Worm (Caenorhabditis elegans) whole organism, young adult: Measurements from ENCODE around the gene C05C10.3.

Source experiments
- B0035.1 ChIP-seq: sonication (generic microtip); optimal IDR thresholded peaks from 2 replicates; lab custom pipeline; 2016; ENCODE audit warnings: missing genetic modification characterization, mild to moderate bottlenecking, missing compliant biosample characterization, missing genotype, missing genetic modification reagents
- B0336.3 ChIP-seq: fragments of 200-800 bp; sonication (Bioruptor generic); IDR thresholded peaks from 2 replicates; pipeline ENCODE4 v1.3.6; 2022; ENCODE audit warnings: missing genetic modification characterization, missing compliant biosample characterization
- C17E4.6 ChIP-seq: fragments of 200-800 bp; sonication (Bioruptor generic); IDR thresholded peaks from 2 replicates; pipeline ENCODE4 v1.3.6; 2022; ENCODE audit warnings: missing genetic modification reagents, missing genetic modification characterization, missing compliant biosample characterization
- F33H1.4 ChIP-seq: fragments of 200-800 bp; sonication (Bioruptor generic); IDR thresholded peaks from 2 replicates; pipeline ENCODE4 v1.3.6; 2022; ENCODE audit warnings: missing genetic modification reagents, missing genetic modification characterization, missing compliant biosample characterization
- K11D2.4 ChIP-seq: fragments of 200-800 bp; sonication (Bioruptor generic); IDR thresholded peaks from 2 replicates; pipeline ENCODE4 v1.3.6; 2022; ENCODE audit warnings: missing genetic modification reagents, missing genetic modification characterization, missing compliant biosample characterization
- Y67H2A.10 ChIP-seq: fragments of 200-800 bp; sonication (Bioruptor generic); conservative IDR thresholded peaks from 2 replicates; pipeline ENCODE4 v1.3.6; 2022; ENCODE audit warnings: missing genetic modification reagents, missing genetic modification characterization, missing compliant biosample characterization
- Y79H2A.3 ChIP-seq: fragments of 200-800 bp; sonication (Bioruptor generic); conservative IDR thresholded peaks from 2 replicates; pipeline ENCODE4 v1.3.6; 2022; ENCODE audit warnings: missing genetic modification reagents, missing genetic modification characterization, missing compliant biosample characterization
- Y95B8A.8 ChIP-seq: fragments of 200-800 bp; sonication (Bioruptor generic); IDR thresholded peaks from 2 replicates; pipeline ENCODE4 v1.3.6; 2022; ENCODE audit warnings: missing genetic modification reagents, missing genetic modification characterization, missing compliant biosample characterization
- aptf-2 ChIP-seq: fragments of 200-800 bp; sonication (Bioruptor generic); conservative IDR thresholded peaks from 2 replicates; pipeline ENCODE4 v1.3.6; 2022; ENCODE audit warnings: missing genetic modification reagents, missing genetic modification characterization, missing compliant biosample characterization
- aptf-3 ChIP-seq: fragments of 200-800 bp; sonication (Bioruptor generic); IDR thresholded peaks from 2 replicates; pipeline ENCODE4 v1.3.6; 2022; ENCODE audit warnings: missing genetic modification characterization, missing compliant biosample characterization
- attf-5 ChIP-seq: fragments of 200-800 bp; sonication (Bioruptor generic); optimal IDR thresholded peaks from 2 replicates; lab custom pipeline; 2018; ENCODE audit warnings: mild to moderate bottlenecking, missing genetic modification characterization, missing compliant biosample characterization
- bed-2 ChIP-seq: fragments of 200-800 bp; sonication (Bioruptor generic); IDR thresholded peaks from 2 replicates; pipeline ENCODE4 v1.3.6; 2022; ENCODE audit warnings: missing genetic modification reagents, missing genetic modification characterization, missing compliant biosample characterization
- ccch-3 ChIP-seq: fragments of 200-800 bp; sonication (Bioruptor generic); optimal IDR thresholded peaks from 2 replicates; lab custom pipeline; 2018; ENCODE audit warnings: mild to moderate bottlenecking, missing genetic modification characterization, missing compliant biosample characterization
- ceh-79 ChIP-seq: sonication (generic microtip); optimal IDR thresholded peaks from 2 replicates; lab custom pipeline; 2017; ENCODE audit warnings: mild to moderate bottlenecking, missing genetic modification characterization, missing compliant biosample characterization
- ceh-91 ChIP-seq: fragments of 200-800 bp; sonication (Bioruptor generic); IDR thresholded peaks from 2 replicates; pipeline ENCODE4 v1.3.6; 2022; ENCODE audit warnings: missing genetic modification reagents, missing genetic modification characterization, missing compliant biosample characterization
- die-1 ChIP-seq: sonication (generic microtip); optimal IDR thresholded peaks from 2 replicates; lab custom pipeline; 2016; ENCODE audit warnings: missing genotype, mild to moderate bottlenecking, missing genetic modification characterization, missing compliant biosample characterization
- dox-1 ChIP-seq: fragments of 200-800 bp; sonication (Bioruptor generic); IDR thresholded peaks from 2 replicates; pipeline ENCODE4 v1.3.6; 2022; ENCODE audit warnings: missing genetic modification reagents, missing genetic modification characterization, missing compliant biosample characterization
- efl-1 ChIP-seq: fragments of 150-350 bp; optimal IDR thresholded peaks from 2 replicates; lab custom pipeline; 2014; ENCODE audit warnings: missing biosample characterization, missing genetic modification reagents, missing genetic modification characterization
- egrh-3 ChIP-seq: fragments of 200-800 bp; sonication (Bioruptor generic); IDR thresholded peaks from 2 replicates; pipeline ENCODE4 v1.3.6; 2022; ENCODE audit warnings: missing genetic modification reagents, missing genetic modification characterization, missing compliant biosample characterization
- ekl-4 ChIP-seq: fragments of 200-800 bp; sonication (Bioruptor generic); IDR thresholded peaks from 2 replicates; pipeline ENCODE4 v1.3.6; 2022; ENCODE audit warnings: missing genetic modification reagents, missing genetic modification characterization, missing compliant biosample characterization
- him-1 ChIP-seq: sonication (generic microtip); optimal IDR thresholded peaks from 2 replicates; lab custom pipeline; 2016; ENCODE audit warnings: missing genotype, missing genetic modification reagents, missing genetic modification characterization, missing compliant biosample characterization
- hmg-1.2 ChIP-seq: fragments of 200-800 bp; sonication (Bioruptor generic); IDR thresholded peaks from 2 replicates; pipeline ENCODE4 v1.3.6; 2022; ENCODE audit warnings: missing genetic modification reagents, missing genetic modification characterization, missing compliant biosample characterization
- hmg-20 ChIP-seq: fragments of 200-800 bp; sonication (Bioruptor generic); IDR thresholded peaks from 2 replicates; pipeline ENCODE4 v1.3.6; 2022; ENCODE audit warnings: missing genetic modification reagents, missing genetic modification characterization, missing compliant biosample characterization
- hsf-1 ChIP-seq: fragments of 200-800 bp; sonication (Bioruptor generic); IDR thresholded peaks from 2 replicates; pipeline ENCODE4 v1.3.6; 2022; ENCODE audit warnings: missing genetic modification reagents, missing genetic modification characterization, missing compliant biosample characterization
- lag-1 ChIP-seq: fragments of 200-800 bp; sonication (Bioruptor generic); IDR thresholded peaks from 2 replicates; pipeline ENCODE4 v1.3.6; 2022; ENCODE audit warnings: missing genetic modification reagents, missing genetic modification characterization, missing compliant biosample characterization
- let-526 ChIP-seq: fragments of 200-800 bp; sonication (Bioruptor generic); IDR thresholded peaks from 2 replicates; pipeline ENCODE4 v1.3.6; 2022; ENCODE audit warnings: missing genetic modification reagents, missing genetic modification characterization, missing compliant biosample characterization
- lin-26 ChIP-seq: fragments of 200-800 bp; sonication (Bioruptor generic); IDR thresholded peaks from 2 replicates; pipeline ENCODE4 v1.3.6; 2022; ENCODE audit warnings: missing genetic modification reagents, missing genetic modification characterization, missing compliant biosample characterization
- lin-54 ChIP-seq: fragments of 200-800 bp; sonication (Bioruptor generic); optimal IDR thresholded peaks from 2 replicates; lab custom pipeline; 2018; ENCODE audit warnings: mild to moderate bottlenecking, missing genetic modification characterization, missing compliant biosample characterization
- lsl-1 ChIP-seq: fragments of 200-800 bp; sonication (Bioruptor generic); optimal IDR thresholded peaks from 2 replicates; lab custom pipeline; 2018; ENCODE audit warnings: mild to moderate bottlenecking, missing genetic modification characterization, moderate library complexity, missing compliant biosample characterization
- lsy-27 ChIP-seq: sonication (generic microtip); optimal IDR thresholded peaks from 2 replicates; lab custom pipeline; 2017; ENCODE audit warnings: missing genetic modification characterization, mild to moderate bottlenecking, missing compliant biosample characterization, antibody characterized with exemption, missing genotype, borderline replicate concordance; ENCODE audit not compliant: insufficient read depth
- madf-3 ChIP-seq: fragments of 200-800 bp; sonication (Bioruptor generic); IDR thresholded peaks from 2 replicates; pipeline ENCODE4 v1.3.6; 2022; ENCODE audit warnings: missing genetic modification reagents, missing genetic modification characterization, missing compliant biosample characterization
- madf-8 ChIP-seq: fragments of 200-800 bp; sonication (Bioruptor generic); conservative IDR thresholded peaks from 2 replicates; pipeline ENCODE4 v1.3.6; 2022; ENCODE audit warnings: missing genetic modification reagents, missing genetic modification characterization, missing compliant biosample characterization
- mxl-1 ChIP-seq: sonication (generic microtip); optimal IDR thresholded peaks from 2 replicates; lab custom pipeline; 2016; ENCODE audit warnings: missing genetic modification characterization, missing compliant biosample characterization
- nfya-1 ChIP-seq: sonication (generic microtip); optimal IDR thresholded peaks from 2 replicates; lab custom pipeline; 2017; ENCODE audit warnings: antibody characterized with exemption, missing compliant biosample characterization, missing genetic modification characterization, borderline replicate concordance; ENCODE audit not compliant: insufficient read depth
- nfyb-1 ChIP-seq: fragments of 200-800 bp; sonication (Bioruptor generic); IDR thresholded peaks from 2 replicates; pipeline ENCODE4 v1.3.6; 2022; ENCODE audit warnings: missing genetic modification reagents, missing genetic modification characterization, missing compliant biosample characterization
- nhr-27 ChIP-seq: fragments of 200-800 bp; sonication (Bioruptor generic); optimal IDR thresholded peaks from 2 replicates; lab custom pipeline; 2018; ENCODE audit warnings: mild to moderate bottlenecking, missing genetic modification characterization, moderate library complexity, missing compliant biosample characterization
- pha-4 ChIP-seq: fragments of 150-350 bp; sonication (generic microtip); optimal IDR thresholded peaks from 2 replicates; lab custom pipeline; 2014; ENCODE audit warnings: missing biosample characterization, missing genetic modification reagents, missing genetic modification characterization
- rec-8 ChIP-seq, 2 experiments: sonication (generic microtip); optimal IDR thresholded peaks; 2 replicates each; lab custom pipeline; 2016; ENCODE audit warnings: mild to moderate bottlenecking in 2 of 2, missing genetic modification characterization in 2 of 2, missing genetic modification reagents in 2 of 2, missing genotype in 2 of 2, missing biosample characterization in 1 of 2, missing compliant biosample characterization in 1 of 2, moderate library complexity in 1 of 2
- snpc-1.3 ChIP-seq: sonication (generic microtip); optimal IDR thresholded peaks from 2 replicates; lab custom pipeline; 2017; ENCODE audit warnings: missing genetic modification characterization, mild to moderate bottlenecking, missing compliant biosample characterization, antibody characterized with exemption, moderate library complexity, missing genotype, missing genetic modification reagents; ENCODE audit not compliant: insufficient read depth
- snpc-3.4 ChIP-seq: sonication (generic microtip); optimal IDR thresholded peaks from 2 replicates; lab custom pipeline; 2017; ENCODE audit warnings: missing genetic modification characterization, mild to moderate bottlenecking, missing compliant biosample characterization, antibody characterized with exemption, moderate library complexity, missing genotype, missing genetic modification reagents
- tbp1 ChIP-seq: fragments of 200-800 bp; sonication (Bioruptor generic); optimal IDR thresholded peaks from 2 replicates; lab custom pipeline; 2018; ENCODE audit warnings: mild to moderate bottlenecking, missing genetic modification characterization, missing compliant biosample characterization
- tbx-9 ChIP-seq: sonication (generic microtip); optimal IDR thresholded peaks from 2 replicates; lab custom pipeline; 2016; ENCODE audit warnings: borderline replicate concordance, missing genetic modification characterization, inconsistent platforms, missing compliant biosample characterization
- unc-130 ChIP-seq: sonication (generic microtip); optimal IDR thresholded peaks from 2 replicates; lab custom pipeline; 2016; ENCODE audit warnings: missing genetic modification reagents, missing genetic modification characterization, missing compliant biosample characterization
- zfh-2 ChIP-seq: fragments of 200-800 bp; sonication (Bioruptor generic); conservative IDR thresholded peaks from 2 replicates; pipeline ENCODE4 v1.3.6; 2022; ENCODE audit warnings: missing genetic modification reagents, missing genetic modification characterization, missing compliant biosample characterization
- zim-3 ChIP-seq: sonication (generic microtip); optimal IDR thresholded peaks from 2 replicates; lab custom pipeline; 2017; ENCODE audit warnings: mild to moderate bottlenecking, missing genetic modification characterization, moderate library complexity, missing compliant biosample characterization
- ztf-22 ChIP-seq: fragments of 200-800 bp; sonication (Bioruptor generic); optimal IDR thresholded peaks from 2 replicates; lab custom pipeline; 2018; ENCODE audit warnings: mild to moderate bottlenecking, missing genetic modification characterization, moderate library complexity, missing compliant biosample characterization

Gene C05C10.3

DNA sequence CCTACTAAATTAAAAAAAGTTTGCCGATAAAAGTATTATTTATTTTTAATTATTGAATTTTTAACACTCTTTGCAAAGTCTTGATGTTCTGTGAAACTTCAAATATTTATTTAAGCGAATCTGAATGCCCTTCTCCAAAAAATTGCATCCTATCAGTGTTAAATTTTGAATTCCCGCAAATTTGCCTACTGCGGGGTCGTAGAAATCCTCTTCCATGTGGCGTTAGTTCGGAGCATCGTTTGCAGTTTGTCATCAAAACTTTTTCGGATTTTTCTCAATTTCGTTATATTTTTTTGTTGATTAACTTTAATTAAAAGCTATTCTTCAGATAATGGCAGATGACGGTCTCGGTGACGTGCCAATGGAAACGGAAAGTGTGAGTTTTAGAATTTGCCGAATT lies 3.7 kb upstream of the C05C10.3 start, which contains the start of gene ufd-3 (continued):
- TF ChIP-seq attf-5 (GFP tag; lab: Kevin White, UChicago) = peak; percentile 81
- TF ChIP-seq rec-8 (tag; optimal IDR thresholded peaks at IDR 0.05; lab: Kevin White, UChicago) = peak; percentile 43 to 73
- no peak for TF ChIP-seq lin-26 (GFP tag; lab: Robert Waterston, UW)
- TF ChIP-seq lsy-27 (tag; lab: Kevin White, UChicago) = no peak
- TF ChIP-seq B0336.3 = peak; percentile 86
- no peak for TF ChIP-seq hmg-20 (GFP tag; lab: Robert Waterston, UW)
- no peak for TF ChIP-seq zim-3 (tag; lab: Kevin White, UChicago)
- TF ChIP-seq zfh-2 (GFP tag; lab: Robert Waterston, UW) = no peak
- TF ChIP-seq bed-2 (GFP tag; lab: Robert Waterston, UW) = peak; percentile 49; the same call in 1 of the 2 replicates
- no peak for TF ChIP-seq aptf-3 (GFP tag; lab: Robert Waterston, UW)
- no peak for TF ChIP-seq nfyb-1 (GFP tag; lab: Robert Waterston, UW)
- no peak; the same call in 1 of the 2 replicates for TF ChIP-seq let-526 (GFP tag; lab: Robert Waterston, UW)
- TF ChIP-seq aptf-2 = peak; percentile 69; the same call in 1 of the 2 replicates
- TF ChIP-seq ceh-79 (tag; lab: Kevin White, UChicago) = no peak
- TF ChIP-seq Y95B8A.8 (GFP tag; lab: Robert Waterston, UW) = no peak
- TF ChIP-seq Y79H2A.3 (GFP tag; lab: Robert Waterston, UW) = 0 out of 2 replicates have a peak, but pooled peaks have one; percentile 9
- TF ChIP-seq F33H1.4 (GFP tag; lab: Robert Waterston, UW) = peak; percentile 43; the same call in 1 of the 2 replicates
- no peak for TF ChIP-seq egrh-3
- TF ChIP-seq pha-4 (tag; lab: Kevin White, UChicago) = peak; percentile 78
- TF ChIP-seq him-1 = peak; percentile 46
- no peak for TF ChIP-seq lag-1 (GFP tag; lab: Robert Waterston, UW)
- peak; percentile 27 for TF ChIP-seq nhr-27 (tag; lab: Kevin White, UChicago)
- no peak for TF ChIP-seq mxl-1
- TF ChIP-seq ztf-22 (GFP tag; lab: Kevin White, UChicago) = no peak
- TF ChIP-seq madf-8 (GFP tag; lab: Robert Waterston, UW) = peak; percentile 33; the same call in 1 of the 2 replicates
- no peak for TF ChIP-seq die-1 (tag; lab: Kevin White, UChicago)
- TF ChIP-seq tbx-9 (tag; lab: Kevin White, UChicago) = no peak
- peak; percentile 42 for TF ChIP-seq tbp1
- peak; percentile 58 for TF ChIP-seq B0035.1 (tag; lab: Kevin White, UChicago)
- peak; percentile 47; the same call in 1 of the 2 replicates for TF ChIP-seq K11D2.4 (GFP tag; lab: Robert Waterston, UW)

DNA sequence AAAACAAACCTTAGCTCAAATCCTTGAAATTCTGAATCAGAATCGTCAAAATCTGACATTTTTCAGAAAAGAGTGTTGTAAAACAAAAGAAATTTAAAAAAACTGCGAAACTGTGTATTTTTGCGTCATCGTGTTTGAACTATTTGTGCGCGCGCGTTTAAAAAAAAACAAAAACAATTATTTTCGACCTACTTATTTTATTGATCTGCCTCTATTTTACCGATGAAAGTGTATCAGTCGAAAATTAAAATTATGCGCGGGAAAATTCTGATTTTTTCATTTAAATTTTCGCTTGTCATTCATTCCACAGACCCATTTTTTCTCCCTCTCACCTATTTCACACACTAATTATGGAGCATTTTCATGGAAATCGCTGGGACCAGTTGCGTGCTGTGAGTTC lies 2.2 kb upstream of the C05C10.3 start, which contains the start of the genes C05C10.7 and C05C10.5:
TSS of gene C05C10.7 (minus strand) at position 95 of the 400 bp plus-strand sequence.
TSS of gene C05C10.5 (plus strand) at position 164 of the 400 bp plus-strand sequence.
- peak; percentile 78 for TF ChIP-seq lsl-1 (GFP tag; lab: Kevin White, UChicago)
- peak; percentile 57 for TF ChIP-seq dox-1 (GFP tag; lab: Robert Waterston, UW)
- TF ChIP-seq ceh-91 (GFP tag; lab: Robert Waterston, UW) = peak; percentile 93
- TF ChIP-seq madf-3 = peak; percentile 75
- no peak for TF ChIP-seq nfya-1
- TF ChIP-seq hsf-1 (GFP tag; lab: Robert Waterston, UW) = peak; percentile 80
- peak; percentile 93 for TF ChIP-seq madf-8 (GFP tag; lab: Robert Waterston, UW)
- TF ChIP-seq F33H1.4 (GFP tag; lab: Robert Waterston, UW) = peak; percentile 82
- TF ChIP-seq Y67H2A.10 (GFP tag; lab: Robert Waterston, UW) = no peak
- peak; percentile 42 for TF ChIP-seq tbp1
- peak; percentile 44 for TF ChIP-seq snpc-1.3 (tag; lab: Kevin White, UChicago)
- TF ChIP-seq Y95B8A.8 (GFP tag; lab: Robert Waterston, UW) = peak; percentile 76; the same call in 1 of the 2 replicates
- TF ChIP-seq mxl-1 = no peak
- peak; percentile 97 for TF ChIP-seq efl-1 (GFP tag; lab: Kevin White, UChicago)
- TF ChIP-seq ekl-4 (GFP tag; lab: Robert Waterston, UW) = peak; percentile 78
- TF ChIP-seq hmg-1.2 (GFP tag; lab: Robert Waterston, UW) = peak; percentile 43; the same call in 1 of the 2 replicates
- TF ChIP-seq ccch-3 (GFP tag; lab: Kevin White, UChicago) = no peak
- peak; percentile 53 for TF ChIP-seq C17E4.6 (GFP tag; lab: Robert Waterston, UW)
- peak; percentile 90 for TF ChIP-seq lin-54
- TF ChIP-seq unc-130 (GFP tag; lab: Kevin White, UChicago) = peak; percentile 78
- peak; percentile 88 for TF ChIP-seq snpc-3.4 (tag; lab: Kevin White, UChicago)
